Comparison of ENCODE assay signal across 2 fruit fly cellular contexts in the genomic region with DNA sequence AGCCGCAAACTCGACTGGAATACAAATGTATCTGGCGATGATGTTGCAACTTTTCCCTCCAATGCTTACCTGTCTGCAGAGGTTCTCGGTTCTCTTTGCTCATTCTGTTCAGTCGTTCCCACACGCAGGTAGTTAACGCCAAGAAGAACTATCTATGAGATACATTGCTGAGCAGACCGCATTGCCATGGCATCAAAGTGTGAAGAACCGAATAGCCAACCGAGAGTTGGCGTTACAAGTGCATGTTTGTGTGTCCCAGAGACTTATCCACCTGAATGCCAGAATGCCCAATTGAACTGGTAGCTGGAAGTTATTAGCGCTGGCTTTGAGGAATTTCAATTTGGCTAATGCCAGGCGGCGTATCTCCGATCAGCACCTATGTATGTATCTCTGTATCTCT.
TF ChIP-seq lines count a peak whose summit lies in the region.

No protein-coding gene starts in this region.

- TF ChIP-seq CTCF in whole organism, embryonic (GFP tag; optimal IDR thresholded peaks at IDR 0.05; lab: Kevin White, UChicago) = no peak

TF ChIP-seq in whole organism, embryonic, 481 proteins besides CTCF, POLR2A, EP300 and RAD21:
- no peak for TF ChIP-seq CG6254 (GFP tag; optimal IDR thresholded peaks at IDR 0.05; lab: Kevin White, UChicago)
- TF ChIP-seq CG2199 (GFP tag; IDR thresholded peaks at IDR 0.05; lab: Robert Waterston, UW) = peak; percentile 91; the same call in 2 of the 3 replicates
- no peak for TF ChIP-seq shn (GFP tag; optimal IDR thresholded peaks at IDR 0.05; lab: Kevin White, UChicago)
- TF ChIP-seq D (optimal IDR thresholded peaks at IDR 0.05; lab: Kevin White, UChicago) = peak; percentile 44
- no peak for TF ChIP-seq D (GFP tag; optimal IDR thresholded peaks at IDR 0.05; lab: Kevin White, UChicago)
- TF ChIP-seq tll (GFP tag; optimal IDR thresholded peaks at IDR 0.05; lab: Kevin White, UChicago) = peak in 1 of 2 experiments; percentile 95
- TF ChIP-seq kni (GFP tag; optimal IDR thresholded peaks at IDR 0.05; lab: Kevin White, UChicago) = peak; percentile 49
- TF ChIP-seq Kr (GFP tag; optimal IDR thresholded peaks at IDR 0.05; lab: Kevin White, UChicago) = peak; percentile 19
- TF ChIP-seq gcm (GFP tag; optimal IDR thresholded peaks at IDR 0.05; lab: Kevin White, UChicago) = peak; percentile 35
- TF ChIP-seq zen (tag; optimal IDR thresholded peaks at IDR 0.05; lab: Kevin White, UChicago) = peak; percentile 36
- TF ChIP-seq CG15479 (GFP tag; optimal IDR thresholded peaks at IDR 0.05; lab: Kevin White, UChicago) = peak; percentile 41
TF ChIP-seq in whole organism, embryonic: peak in this region for 8.

TF ChIP-seq in whole organism, prepupa, 60 proteins besides CTCF, POLR2A, EP300 and RAD21:
- TF ChIP-seq Eip78C (GFP tag; lab: Kevin White, UChicago) = peak; percentile 21
- TF ChIP-seq CG11762 (GFP tag; optimal IDR thresholded peaks at IDR 0.05; lab: Kevin White, UChicago; ENCODE audit: insufficient read depth) = no peak
